Worm (Caenorhabditis elegans) whole organism, mixed stage, embryonic: ENCODE results near the gene T27E7.4.

Experiments
- M03D4.4 ChIP-seq: sonication (generic microtip); optimal IDR thresholded peaks from 2 replicates; lab custom pipeline; 2017; ENCODE audit warnings: mild to moderate bottlenecking, missing genetic modification characterization, missing compliant biosample characterization
- bed-3 ChIP-seq: fragments of 200-800 bp; sonication (Bioruptor generic); optimal IDR thresholded peaks from 3 replicates; lab custom pipeline; 2018; ENCODE audit warnings: mild to moderate bottlenecking, missing genetic modification characterization, moderate library complexity, missing compliant biosample characterization
- blmp-1 ChIP-seq: fragments of 150-350 bp; optimal IDR thresholded peaks from 2 replicates; lab custom pipeline; 2014; ENCODE audit warnings: missing biosample characterization, missing genetic modification characterization
- ceh-39 ChIP-seq: fragments of 150-350 bp; optimal IDR thresholded peaks from 2 replicates; lab custom pipeline; 2014; ENCODE audit warnings: missing biosample characterization, missing genetic modification characterization
- ceh-43 ChIP-seq: fragments of 200-800 bp; sonication (Bioruptor generic); optimal IDR thresholded peaks from 2 replicates; lab custom pipeline; 2018; ENCODE audit warnings: mild to moderate bottlenecking, missing genetic modification characterization, moderate library complexity, missing compliant biosample characterization
- ceh-83 ChIP-seq: fragments of 200-800 bp; sonication (Bioruptor generic); optimal IDR thresholded peaks from 2 replicates; lab custom pipeline; 2018; ENCODE audit warnings: mild to moderate bottlenecking, missing genetic modification characterization, missing compliant biosample characterization
- ces-1 ChIP-seq: fragments of 150-350 bp; optimal IDR thresholded peaks from 2 replicates; lab custom pipeline; 2014; ENCODE audit warnings: missing biosample characterization, missing genetic modification reagents, missing genetic modification characterization
- cnd-1 ChIP-seq: fragments of 200-800 bp; sonication (Bioruptor generic); optimal IDR thresholded peaks from 2 replicates; lab custom pipeline; 2018; ENCODE audit warnings: mild to moderate bottlenecking, missing genetic modification characterization, missing compliant biosample characterization
- elt-1 ChIP-seq: sonication (generic microtip); optimal IDR thresholded peaks from 2 replicates; lab custom pipeline; 2017; ENCODE audit warnings: missing genetic modification characterization, mild to moderate bottlenecking, missing compliant biosample characterization, antibody characterized with exemption, moderate library complexity, borderline replicate concordance; ENCODE audit not compliant: insufficient read depth
- elt-3 ChIP-seq: fragments of 150-350 bp; optimal IDR thresholded peaks from 2 replicates; lab custom pipeline; 2014; ENCODE audit warnings: missing biosample characterization, missing genetic modification characterization
- flh-1 ChIP-seq: fragments of 200-800 bp; sonication (Bioruptor generic); optimal IDR thresholded peaks from 2 replicates; lab custom pipeline; 2018; ENCODE audit warnings: mild to moderate bottlenecking, missing genetic modification characterization, moderate library complexity, missing compliant biosample characterization
- hlh-1 ChIP-seq: fragments of 150-350 bp; optimal IDR thresholded peaks from 2 replicates; lab custom pipeline; 2014; ENCODE audit warnings: missing biosample characterization, missing genetic modification reagents, missing genetic modification characterization
- lin-13 ChIP-seq: fragments of 150-350 bp; optimal IDR thresholded peaks from 2 replicates; lab custom pipeline; 2014; ENCODE audit warnings: missing biosample characterization, missing genetic modification characterization
- lin-32 ChIP-seq: fragments of 200-800 bp; sonication (Bioruptor generic); optimal IDR thresholded peaks from 2 replicates; lab custom pipeline; 2018; ENCODE audit warnings: mild to moderate bottlenecking, missing genetic modification characterization, missing compliant biosample characterization
- lsy-2 ChIP-seq: fragments of 150-350 bp; optimal IDR thresholded peaks from 2 replicates; lab custom pipeline; 2014; ENCODE audit warnings: missing biosample characterization, missing genetic modification characterization
- mab-5 ChIP-seq: fragments of 150-350 bp; optimal IDR thresholded peaks from 2 replicates; lab custom pipeline; 2014; ENCODE audit warnings: missing biosample characterization, missing genetic modification characterization
- mep-1 ChIP-seq: fragments of 150-350 bp; optimal IDR thresholded peaks from 2 replicates; lab custom pipeline; 2017; ENCODE audit warnings: missing biosample characterization, missing genetic modification reagents, missing genetic modification characterization, inconsistent platforms
- mls-2 ChIP-seq: sonication (generic microtip); optimal IDR thresholded peaks from 2 replicates; lab custom pipeline; 2016; ENCODE audit warnings: mild to moderate bottlenecking, missing genetic modification characterization, moderate library complexity, missing compliant biosample characterization
- nhr-12 ChIP-seq: fragments of 150-350 bp; optimal IDR thresholded peaks from 2 replicates; lab custom pipeline; 2014; ENCODE audit warnings: missing biosample characterization, missing genetic modification characterization
- nhr-2 ChIP-seq: fragments of 150-350 bp; optimal IDR thresholded peaks from 2 replicates; lab custom pipeline; 2014; ENCODE audit warnings: missing biosample characterization, missing genetic modification characterization
- nhr-237 ChIP-seq: fragments of 150-350 bp; optimal IDR thresholded peaks from 2 replicates; lab custom pipeline; 2014; ENCODE audit warnings: missing biosample characterization, missing genetic modification characterization
- nhr-28 ChIP-seq: fragments of 150-350 bp; optimal IDR thresholded peaks from 2 replicates; lab custom pipeline; 2014; ENCODE audit warnings: missing biosample characterization, missing genetic modification characterization
- nhr-76 ChIP-seq: sonication (generic microtip); optimal IDR thresholded peaks from 2 replicates; lab custom pipeline; 2017; ENCODE audit warnings: missing biosample characterization, missing genetic modification characterization
- pha-4 ChIP-seq: fragments of 150-350 bp; optimal IDR thresholded peaks from 2 replicates; lab custom pipeline; 2018; ENCODE audit warnings: missing biosample characterization, missing genetic modification reagents, missing genetic modification characterization
- sem-2 ChIP-seq: fragments of 200-800 bp; sonication (Bioruptor generic); optimal IDR thresholded peaks from 2 replicates; lab custom pipeline; 2018; ENCODE audit warnings: mild to moderate bottlenecking, missing genetic modification characterization, missing compliant biosample characterization
- snpc-4 ChIP-seq: fragments of 150-350 bp; optimal IDR thresholded peaks from 2 replicates; lab custom pipeline; 2014; ENCODE audit warnings: missing biosample characterization, missing genetic modification characterization
- sptf-1 ChIP-seq: sonication (generic microtip); optimal IDR thresholded peaks from 2 replicates; lab custom pipeline; 2017; ENCODE audit warnings: mild to moderate bottlenecking, missing genetic modification characterization, moderate library complexity, missing compliant biosample characterization
- unc-39 ChIP-seq: fragments of 150-350 bp; optimal IDR thresholded peaks from 2 replicates; lab custom pipeline; 2014; ENCODE audit warnings: missing biosample characterization, missing genetic modification characterization
- unc-62 ChIP-seq: fragments of 150-350 bp; optimal IDR thresholded peaks from 2 replicates; lab custom pipeline; 2014; ENCODE audit warnings: missing biosample characterization, missing genetic modification reagents, missing genetic modification characterization
- zip-8 ChIP-seq: fragments of 150-350 bp; optimal IDR thresholded peaks from 2 replicates; lab custom pipeline; 2014; ENCODE audit warnings: missing biosample characterization, missing genetic modification characterization
- ztf-11 ChIP-seq: fragments of 150-350 bp; optimal IDR thresholded peaks from 2 replicates; lab custom pipeline; 2014; ENCODE audit warnings: missing biosample characterization, missing genetic modification characterization

The T27E7.4 gene

DNA sequence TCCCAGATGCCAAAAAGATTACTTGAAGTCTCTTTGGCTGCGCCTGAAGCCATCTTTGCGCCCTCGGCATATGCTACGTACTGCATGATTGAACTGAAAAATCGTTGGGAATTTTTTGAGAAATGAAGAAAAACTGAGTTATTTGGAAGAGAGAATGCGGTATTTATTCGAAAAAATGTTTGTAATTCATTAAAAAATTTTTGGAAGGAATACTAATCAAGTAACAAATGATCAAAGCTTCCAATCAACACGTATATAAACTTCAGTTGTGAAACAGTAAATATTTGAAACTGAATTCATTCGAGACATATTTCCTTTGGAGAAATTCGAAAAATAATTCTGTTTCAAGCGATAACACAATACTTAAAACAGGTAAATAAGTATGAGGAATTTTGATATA, 7.7 kb upstream of the T27E7.4 start, which contains the start of gene pals-29:
pals-29 (minus strand) TSS at position 101 of the 400 bp plus-strand sequence.
- TF ChIP-seq unc-39: no peak
- TF ChIP-seq unc-62 (GFP tag; lab: Kevin White, UChicago): no peak
- no peak for TF ChIP-seq hlh-1
- TF ChIP-seq pha-4 (tag; lab: Kevin White, UChicago): no peak
- TF ChIP-seq nhr-76 (tag; lab: Kevin White, UChicago): no peak
- no peak for TF ChIP-seq mep-1
- TF ChIP-seq nhr-2 (tag; lab: Kevin White, UChicago): no peak
- no peak for TF ChIP-seq ztf-11 (tag; lab: Kevin White, UChicago)
- TF ChIP-seq nhr-12: no peak
- no peak for TF ChIP-seq flh-1 (GFP tag; lab: Kevin White, UChicago)
- no peak for TF ChIP-seq cnd-1 (tag; lab: Kevin White, UChicago)
- TF ChIP-seq snpc-4 (tag; lab: Kevin White, UChicago): no peak
- no peak for TF ChIP-seq sem-2
- TF ChIP-seq, all 35 proteins: peak for 0

DNA sequence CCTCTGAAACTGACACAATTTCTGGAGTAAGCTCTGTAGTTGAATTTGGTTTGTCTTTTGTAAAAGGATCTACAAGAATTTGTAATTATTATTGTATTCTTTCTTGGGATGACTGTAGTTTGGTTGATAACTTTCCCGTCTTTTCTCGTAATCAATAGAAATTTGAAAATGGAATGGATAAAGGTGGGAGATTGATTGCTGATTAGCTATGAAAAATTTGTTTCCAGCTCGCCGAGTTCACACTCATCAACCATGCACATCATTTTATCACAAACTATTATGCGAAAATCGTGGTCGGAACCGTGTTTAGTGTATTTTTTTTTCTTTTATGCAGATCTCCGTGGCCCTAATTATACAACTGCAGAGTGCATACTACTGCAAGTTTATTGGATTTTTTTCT, 2.0 kb upstream of the T27E7.4 start, which contains the start of gene T27E7.5:
T27E7.5 (plus strand) TSS at position 253 of the 400 bp plus-strand sequence.
- TF ChIP-seq mab-5 (no peak), sem-2 (no peak), lsy-2 (tag; lab: Kevin White, UChicago) (no peak)

DNA sequence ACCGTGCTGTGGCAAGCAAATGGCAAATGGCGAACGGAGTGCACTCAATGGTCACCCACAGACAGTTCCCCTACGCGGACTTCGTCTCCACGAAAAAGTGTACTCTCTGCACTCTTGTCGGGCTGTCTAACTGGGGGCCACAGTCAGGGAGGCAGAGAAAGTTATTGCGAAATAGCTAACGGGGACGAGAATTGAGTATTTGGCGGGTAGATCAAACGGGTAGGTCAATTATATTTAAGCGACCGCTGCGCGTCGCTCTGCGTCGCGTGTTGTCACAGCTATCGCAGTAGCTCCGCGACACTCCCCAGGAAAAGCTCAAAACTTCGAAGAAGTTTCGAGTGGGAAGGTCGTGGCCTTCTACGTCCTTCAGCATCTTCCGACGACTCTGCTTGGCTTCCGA, 2.5 kb downstream of the T27E7.4 start:
- TF ChIP-seq ceh-39: no peak
- peak; percentile 9 for TF ChIP-seq blmp-1
- TF ChIP-seq pha-4 (tag; lab: Kevin White, UChicago): no peak
- TF ChIP-seq ceh-43: no peak
- no peak for TF ChIP-seq lin-13 (tag; lab: Kevin White, UChicago)
- TF ChIP-seq cnd-1 (tag; lab: Kevin White, UChicago): no peak
- TF ChIP-seq M03D4.4 (tag; lab: Kevin White, UChicago): no peak

DNA sequence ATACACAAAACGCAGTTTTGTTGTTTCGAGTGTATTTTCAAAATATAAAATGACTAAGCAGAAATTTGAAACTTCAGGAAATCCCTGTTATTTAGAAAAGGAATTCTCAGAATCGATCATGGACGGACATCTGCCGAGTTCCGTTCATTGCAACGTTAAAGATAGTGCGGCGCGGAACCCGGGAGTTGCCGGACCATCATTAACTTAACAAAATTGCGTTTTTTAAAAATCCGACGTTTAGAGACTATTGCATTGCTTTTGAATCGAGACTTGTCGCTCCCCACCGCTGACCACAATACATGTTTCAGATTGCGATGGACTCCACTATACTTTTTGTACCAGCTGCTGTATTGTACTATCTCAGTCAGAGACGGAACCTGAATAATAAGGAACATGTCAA, 4.8 kb downstream of the T27E7.4 start:
- TF ChIP-seq ztf-11 (tag; lab: Kevin White, UChicago) (no peak), unc-62 (GFP tag; lab: Kevin White, UChicago) (no peak)

DNA sequence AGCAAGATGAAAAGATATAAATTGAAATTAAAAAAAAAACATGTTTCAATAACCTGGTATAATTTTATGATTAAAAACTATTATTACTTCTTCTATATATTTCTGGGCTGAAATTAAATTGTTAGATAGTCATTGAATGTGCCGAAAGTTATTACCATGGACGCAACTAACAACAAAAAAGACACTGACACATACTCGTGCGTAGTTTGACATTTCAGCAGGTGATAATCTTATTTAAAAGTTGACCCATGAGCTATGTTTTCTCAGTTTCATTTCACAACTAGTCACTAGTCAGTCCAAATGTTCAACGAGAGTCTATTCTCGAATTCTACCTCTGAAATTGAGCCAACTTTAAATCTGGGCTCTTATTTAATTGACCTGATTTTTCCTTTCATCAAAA, 6.1 kb downstream of the T27E7.4 start, which contains the start of gene T27E7.3:
T27E7.3 (plus strand) TSS at position 301 of the 400 bp plus-strand sequence.
- TF ChIP-seq sem-2 (no peak), lin-13 (tag; lab: Kevin White, UChicago) (no peak), lin-32 (GFP tag; lab: Kevin White, UChicago) (no peak), M03D4.4 (tag; lab: Kevin White, UChicago) (no peak), ceh-39 (no peak), bed-3 (GFP tag; lab: Kevin White, UChicago) (no peak), ceh-43 (no peak), ces-1 (no peak), mls-2 (tag; lab: Kevin White, UChicago) (no peak), blmp-1 (no peak), nhr-237 (tag; lab: Kevin White, UChicago) (no peak), elt-3 (tag; lab: Kevin White, UChicago) (no peak), unc-62 (GFP tag; lab: Kevin White, UChicago) (no peak), hlh-1 (no peak), ceh-83 (GFP tag; lab: Kevin White, UChicago) (no peak), flh-1 (GFP tag; lab: Kevin White, UChicago) (no peak), cnd-1 (tag; lab: Kevin White, UChicago) (no peak), sptf-1 (no peak)

DNA sequence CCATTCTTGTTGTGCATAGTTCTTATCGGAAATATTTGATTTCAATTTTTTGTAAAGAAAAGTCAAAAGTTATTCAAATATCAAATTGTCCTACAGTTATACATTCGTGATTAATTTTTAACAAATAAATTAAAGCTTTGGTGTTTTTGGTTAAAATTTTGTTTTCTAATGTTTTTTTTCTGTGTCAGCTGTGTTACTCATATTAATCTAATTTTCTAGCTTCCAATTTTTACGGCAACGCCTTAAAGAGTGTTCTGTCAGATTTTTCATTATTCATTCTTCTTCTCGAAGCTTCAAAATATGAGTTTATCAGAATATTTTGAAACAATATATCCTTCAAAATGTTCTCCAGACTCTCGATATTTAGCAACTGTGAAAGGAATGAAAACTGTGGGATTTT, 11.3 kb downstream of the T27E7.4 start, which contains the start of gene srh-63:
srh-63 (plus strand) TSS at position 301 of the 400 bp plus-strand sequence.
- no peak for TF ChIP-seq blmp-1
- no peak for TF ChIP-seq lin-13 (tag; lab: Kevin White, UChicago)
- TF ChIP-seq mep-1: no peak
- TF ChIP-seq nhr-28 (tag; lab: Kevin White, UChicago): no peak
- no peak for TF ChIP-seq elt-1 (tag; lab: Kevin White, UChicago)
- no peak for TF ChIP-seq nhr-237 (tag; lab: Kevin White, UChicago)
- no peak for TF ChIP-seq sptf-1
- no peak for TF ChIP-seq elt-3 (tag; lab: Kevin White, UChicago)
- no peak for TF ChIP-seq ztf-11 (tag; lab: Kevin White, UChicago)
- TF ChIP-seq lin-32 (GFP tag; lab: Kevin White, UChicago): no peak
- no peak for TF ChIP-seq M03D4.4 (tag; lab: Kevin White, UChicago)
- TF ChIP-seq unc-62 (GFP tag; lab: Kevin White, UChicago): no peak
- no peak for TF ChIP-seq zip-8 (tag; lab: Kevin White, UChicago)
- no peak for TF ChIP-seq nhr-12
- TF ChIP-seq mab-5: no peak
- TF ChIP-seq cnd-1 (tag; lab: Kevin White, UChicago): no peak
